Fruit fly (Drosophila melanogaster): ENCODE results near the gene ZC3H3.
A peak's percentile ranks its signal among the peaks of the same experiment; 100 is the strongest.

The ZC3H3 gene

DNA sequence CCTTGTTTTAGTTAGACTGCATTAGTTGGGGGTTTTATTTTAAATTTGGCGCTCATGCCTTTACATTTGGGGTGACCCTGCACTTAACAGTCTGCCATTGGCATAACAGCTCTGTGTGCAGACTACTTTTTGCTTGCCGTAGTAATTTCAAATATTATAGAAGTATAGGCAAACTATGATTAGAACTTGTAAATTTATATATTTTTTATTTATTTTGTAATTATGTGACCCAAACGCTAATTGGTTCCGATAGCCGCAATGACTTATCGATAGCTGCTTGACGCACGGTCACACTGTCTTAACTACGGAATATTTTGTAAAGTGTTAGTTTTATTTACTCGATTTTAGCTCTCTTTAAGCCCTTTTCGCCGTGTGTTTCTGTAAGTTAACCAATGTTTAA is 35.1 kb upstream of the ZC3H3 start, which contains the start of gene rhea (continued):
- TF ChIP-seq gsb (GFP tag; IDR thresholded peaks at IDR 0.05): no peak
- TF ChIP-seq trem (tag; optimal IDR thresholded peaks at IDR 0.05): peak; percentile 78
- no peak for TF ChIP-seq Oli (tag; optimal IDR thresholded peaks at IDR 0.05)
- no peak for TF ChIP-seq ara (GFP tag; IDR thresholded peaks at IDR 0.05)
- TF ChIP-seq CG9727 (GFP tag; optimal IDR thresholded peaks at IDR 0.05): no peak
- TF ChIP-seq CG17912 (GFP tag; optimal IDR thresholded peaks at IDR 0.05): no peak
- TF ChIP-seq CG8359 (GFP tag; optimal IDR thresholded peaks at IDR 0.05; ENCODE audit: borderline replicate concordance): no peak
- peak; percentile 53 for TF ChIP-seq stwl (tag; optimal IDR thresholded peaks at IDR 0.05)
- no peak for TF ChIP-seq dmrt99B (tag; optimal IDR thresholded peaks at IDR 0.05)
- no peak for TF ChIP-seq CG7786 (GFP tag; optimal IDR thresholded peaks at IDR 0.05)
- TF ChIP-seq CG5180 (GFP tag; optimal IDR thresholded peaks at IDR 0.05): no peak
- no peak for TF ChIP-seq CG32772 (GFP tag; IDR thresholded peaks at IDR 0.05)
- no peak for TF ChIP-seq C15 (GFP tag; IDR thresholded peaks at IDR 0.05)
- no peak for TF ChIP-seq CG6854 (GFP tag; optimal IDR thresholded peaks at IDR 0.05)
- TF ChIP-seq CG7745 (tag; optimal IDR thresholded peaks at IDR 0.05): no peak
- TF ChIP-seq chn (GFP tag; optimal IDR thresholded peaks at IDR 0.05): no peak
- TF ChIP-seq mld (GFP tag; IDR thresholded peaks at IDR 0.05; ENCODE audit: partially characterized antibody): no peak
- TF ChIP-seq bbx (GFP tag; IDR thresholded peaks at IDR 0.05; ENCODE audit: partially characterized antibody): peak; percentile 77
- no peak for TF ChIP-seq CG9215 (GFP tag; IDR thresholded peaks at IDR 0.05)
- TF ChIP-seq Oaz (GFP tag; IDR thresholded peaks at IDR 0.05): no peak
- no peak for TF ChIP-seq kni (GFP tag; optimal IDR thresholded peaks at IDR 0.05)
- TF ChIP-seq inv (GFP tag; IDR thresholded peaks at IDR 0.05; ENCODE audit: partially characterized antibody): peak; percentile 74
- TF ChIP-seq CG10565 (GFP tag; optimal IDR thresholded peaks at IDR 0.05): no peak
- no peak for TF ChIP-seq Rfx (GFP tag; IDR thresholded peaks at IDR 0.05)
- no peak for TF ChIP-seq CG31224 (GFP tag; IDR thresholded peaks at IDR 0.05)
- peak; percentile 65 for TF ChIP-seq zen (tag; optimal IDR thresholded peaks at IDR 0.05)
- TF ChIP-seq CG11247 (GFP tag; IDR thresholded peaks at IDR 0.05): no peak
- peak; percentile 35 for TF ChIP-seq gsb-n (tag; optimal IDR thresholded peaks at IDR 0.05)
- no peak for TF ChIP-seq ac (GFP tag; optimal IDR thresholded peaks at IDR 0.05)
- TF ChIP-seq crol (GFP tag; IDR thresholded peaks at IDR 0.05): no peak
- no peak for TF ChIP-seq zfh2 (GFP tag; optimal IDR thresholded peaks at IDR 0.05)
- no peak for TF ChIP-seq eyg (GFP tag; optimal IDR thresholded peaks at IDR 0.05)
- no peak for TF ChIP-seq CG8765 (GFP tag; IDR thresholded peaks at IDR 0.05)
- TF ChIP-seq CG1024 (GFP tag; IDR thresholded peaks at IDR 0.05): no peak
- TF ChIP-seq caup (GFP tag; optimal IDR thresholded peaks at IDR 0.05; ENCODE audit: severe bottlenecking): no peak
- TF ChIP-seq Doc3 (GFP tag; IDR thresholded peaks at IDR 0.05; ENCODE audit: partially characterized antibody): peak; percentile 81
- TF ChIP-seq CG15011 (GFP tag; optimal IDR thresholded peaks at IDR 0.05): no peak
- TF ChIP-seq BEAF-32 (GFP tag; optimal IDR thresholded peaks at IDR 0.05): peak; percentile 84
- TF ChIP-seq aop (GFP tag; IDR thresholded peaks at IDR 0.05): no peak
- TF ChIP-seq phol (tag; optimal IDR thresholded peaks at IDR 0.05): peak; percentile 57
- TF ChIP-seq twi (tag; optimal IDR thresholded peaks at IDR 0.05): no peak
- TF ChIP-seq tna (GFP tag; IDR thresholded peaks at IDR 0.05; ENCODE audit: partially characterized antibody): peak; percentile 49
- TF ChIP-seq CG12236 (GFP tag; optimal IDR thresholded peaks at IDR 0.05): no peak
- TF ChIP-seq CG7357 (GFP tag; IDR thresholded peaks at IDR 0.05): no peak
- no peak for TF ChIP-seq Bdp1 (GFP tag; optimal IDR thresholded peaks at IDR 0.05)
- TF ChIP-seq CG13775 (GFP tag; optimal IDR thresholded peaks at IDR 0.05): peak; percentile 37
- TF ChIP-seq lab (GFP tag; optimal IDR thresholded peaks at IDR 0.05): peak; percentile 31
- no peak for TF ChIP-seq CG33557 (GFP tag; optimal IDR thresholded peaks at IDR 0.05)
- no peak for TF ChIP-seq CG14014 (GFP tag; IDR thresholded peaks at IDR 0.05)
- no peak for TF ChIP-seq fd64A (GFP tag; optimal IDR thresholded peaks at IDR 0.05)
- TF ChIP-seq esg (GFP tag; conservative IDR thresholded peaks at IDR 0.05): no peak
